Fruit fly (Drosophila melanogaster): Measurements from ENCODE around the gene CG9147.
A peak's percentile ranks its signal among the peaks of the same experiment; 100 is the strongest.

Gene CG9147

DNA sequence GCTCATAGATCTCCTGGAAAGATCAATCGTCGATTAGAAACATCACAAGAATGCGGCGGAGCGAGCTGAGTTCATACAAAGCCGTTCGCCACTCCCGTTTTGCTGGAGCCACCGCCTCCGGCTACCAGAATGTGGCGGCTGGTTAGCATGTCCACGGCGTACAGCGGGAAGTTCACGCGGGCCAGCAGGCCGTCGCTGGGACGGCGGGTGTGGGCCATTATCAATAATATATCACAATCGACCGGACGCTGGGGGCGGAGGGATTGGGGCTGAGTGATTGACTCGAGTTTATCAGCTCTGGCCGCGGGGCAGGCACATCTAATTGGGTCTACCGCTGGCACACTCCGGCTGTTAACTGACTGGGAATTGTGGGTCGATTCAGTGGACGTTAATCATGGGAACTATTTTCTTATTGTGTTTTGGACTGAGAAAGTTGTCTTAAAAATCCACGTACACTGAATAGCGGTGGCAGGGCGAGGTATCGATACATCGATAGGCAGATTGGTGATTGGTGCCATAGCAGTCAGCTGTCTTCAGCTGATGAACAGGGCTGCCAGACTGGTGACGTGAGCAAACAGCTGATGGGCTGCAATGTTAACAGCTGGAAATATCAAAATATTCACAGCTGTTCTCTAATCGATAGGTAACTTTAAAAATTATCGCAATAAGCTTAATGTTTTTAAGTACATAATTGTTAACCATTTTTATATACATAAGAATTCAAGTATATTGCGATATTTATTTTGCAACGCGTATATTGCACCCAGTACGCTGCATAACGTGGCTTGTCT is 32.9 kb downstream of the CG9147 start, which contains the start of gene CG9175 (continued):
- TF ChIP-seq CG4617 (GFP tag; optimal IDR thresholded peaks at IDR 0.05; ENCODE audit: borderline replicate concordance) (peak; percentile 96), CG10654 (GFP tag; optimal IDR thresholded peaks at IDR 0.05) (no peak), nmo (GFP tag; optimal IDR thresholded peaks at IDR 0.05) (peak; percentile 67), vvl (GFP tag; IDR thresholded peaks at IDR 0.05) (peak; percentile 55; the same call in 1 of the 2 replicates), CG10366 (GFP tag; IDR thresholded peaks at IDR 0.05) (no peak; the same call in 1 of the 2 replicates), CG7963 (GFP tag; IDR thresholded peaks at IDR 0.05; ENCODE audit: partially characterized antibody) (peak; percentile 93), Kr (GFP tag; optimal IDR thresholded peaks at IDR 0.05) (no peak), ro (GFP tag; IDR thresholded peaks at IDR 0.05) (no peak), CG15479 (GFP tag; optimal IDR thresholded peaks at IDR 0.05) (no peak), CG1024 (GFP tag; IDR thresholded peaks at IDR 0.05) (no peak), CG30431 (GFP tag; optimal IDR thresholded peaks at IDR 0.05) (no peak), CG17186 (GFP tag; optimal IDR thresholded peaks at IDR 0.05) (peak; percentile 85), Fer3 (tag; optimal IDR thresholded peaks at IDR 0.05) (no peak), CG18476 (GFP tag; optimal IDR thresholded peaks at IDR 0.05) (no peak), ranshi (GFP tag; IDR thresholded peaks at IDR 0.05) (0 out of 2 replicates have a peak, but pooled peaks have one; percentile 23), Mes4 (GFP tag; optimal IDR thresholded peaks at IDR 0.05) (no peak), Ssrp (tag; optimal IDR thresholded peaks at IDR 0.05) (no peak), pnt (GFP tag; optimal IDR thresholded peaks at IDR 0.05) (peak; percentile 12), tna (GFP tag; IDR thresholded peaks at IDR 0.05; ENCODE audit: partially characterized antibody) (peak; percentile 93), zf30C (GFP tag; optimal IDR thresholded peaks at IDR 0.05) (no peak), fd3F (GFP tag; optimal IDR thresholded peaks at IDR 0.05) (no peak), CG12071 (GFP tag; optimal IDR thresholded peaks at IDR 0.05) (peak; percentile 18), GATAe (GFP tag; conservative IDR thresholded peaks at IDR 0.05) (no peak), CG17568 (GFP tag; optimal IDR thresholded peaks at IDR 0.05) (no peak), E2f1 (GFP tag; IDR thresholded peaks at IDR 0.05) (no peak), abd-A (tag; optimal IDR thresholded peaks at IDR 0.05) (peak; percentile 62), pros (GFP tag; optimal IDR thresholded peaks at IDR 0.05) (peak; percentile 17), grau (tag; optimal IDR thresholded peaks at IDR 0.05) (peak; percentile 46), Six4 (GFP tag; optimal IDR thresholded peaks at IDR 0.05) (no peak), CG7372 (GFP tag; IDR thresholded peaks at IDR 0.05) (no peak; the same call in 1 of the 2 replicates), cad (GFP tag; optimal IDR thresholded peaks at IDR 0.05) (no peak), Dref (GFP tag; IDR thresholded peaks at IDR 0.05) (peak; percentile 100), CG12391 (tag; optimal IDR thresholded peaks at IDR 0.05) (peak; percentile 58), B-H1 (GFP tag; IDR thresholded peaks at IDR 0.05) (no peak), Jarid2 (GFP tag; optimal IDR thresholded peaks at IDR 0.05) (no peak), CG12769 (tag; optimal IDR thresholded peaks at IDR 0.05) (no peak), CG2889 (GFP tag; IDR thresholded peaks at IDR 0.05) (no peak), Pdp1 (GFP tag; optimal IDR thresholded peaks at IDR 0.05) (peak; percentile 22 to 63), Oli (tag; optimal IDR thresholded peaks at IDR 0.05) (no peak), ERR (GFP tag; optimal IDR thresholded peaks at IDR 0.05) (peak; percentile 42), CG11085 (GFP tag; IDR thresholded peaks at IDR 0.05) (no peak; the same call in 1 of the 2 replicates), CG34422 (GFP tag; IDR thresholded peaks at IDR 0.05) (peak; percentile 81), PHDP (tag; optimal IDR thresholded peaks at IDR 0.05) (peak; percentile 38), cas (GFP tag; IDR thresholded peaks at IDR 0.05) (peak; percentile 58; the same call in 1 of the 2 replicates), CG3726 (GFP tag; IDR thresholded peaks at IDR 0.05) (no peak), CG14965 (GFP tag; optimal IDR thresholded peaks at IDR 0.05; ENCODE audit: borderline replicate concordance) (no peak), Hmr (GFP tag; optimal IDR thresholded peaks at IDR 0.05) (no peak), sisA (GFP tag; IDR thresholded peaks at IDR 0.05) (no peak), nom (GFP tag; optimal IDR thresholded peaks at IDR 0.05) (no peak)

Data from whole organism, embryonic.